Fruit fly (Drosophila melanogaster) whole organism, embryonic: Measurements from ENCODE around the gene CG17786.

Experiments used
- H2.0 ChIP-seq: fragments of 200-800 bp; sonication (Bioruptor generic); IDR thresholded peaks from 2 replicates; pipeline ENCODE4 v1.3.6; 2022; ENCODE audit warnings: missing biosample characterization, missing genetic modification characterization
- ara ChIP-seq: fragments of 200-800 bp; sonication (Bioruptor generic); IDR thresholded peaks from 2 replicates; pipeline ENCODE4 v1.3.6; 2022; ENCODE audit warnings: missing biosample characterization, missing genetic modification characterization
- yki ChIP-seq: fragments of >200 bp; optimal IDR thresholded peaks from 3 replicates; lab custom pipeline; 2018

- TF ChIP-seq yki (no peak), ara (GFP tag; lab: Robert Waterston, UW) (peak; percentile 93), H2.0 (GFP tag; lab: Robert Waterston, UW) (peak; percentile 95)
These were observed 25.1 kb downstream of the CG17786 start, which contains the start of the genes SMC6 and CG6204 for dm6 chr3R:24193373-24193879.
